Worm (Caenorhabditis elegans): ENCODE results near the gene dod-3.

dod-3 gene

DNA sequence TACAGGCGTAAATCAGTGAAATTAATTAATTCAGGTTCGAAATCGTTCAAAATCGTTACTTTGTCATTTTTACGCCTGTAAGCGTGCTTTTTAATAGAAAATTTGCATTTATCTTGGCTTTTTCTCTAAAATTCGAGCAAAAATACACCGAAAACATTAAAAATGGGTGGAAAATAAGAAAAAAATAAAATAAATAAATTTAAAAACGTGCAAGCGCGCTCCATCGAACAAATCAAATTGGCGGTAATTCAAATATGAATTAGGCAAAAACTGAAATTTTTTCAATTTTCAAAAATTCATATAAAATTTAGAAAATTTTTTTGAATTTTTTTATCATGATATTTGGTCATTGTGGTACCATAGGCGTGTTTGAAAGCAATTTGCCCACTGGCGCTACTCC, 39.2 kb downstream of the dod-3 start:
- TF ChIP-seq mcd-1 (GFP tag; IDR thresholded peaks at IDR 0.05), result peak; percentile 55; the same call in 1 of the 2 replicates

DNA sequence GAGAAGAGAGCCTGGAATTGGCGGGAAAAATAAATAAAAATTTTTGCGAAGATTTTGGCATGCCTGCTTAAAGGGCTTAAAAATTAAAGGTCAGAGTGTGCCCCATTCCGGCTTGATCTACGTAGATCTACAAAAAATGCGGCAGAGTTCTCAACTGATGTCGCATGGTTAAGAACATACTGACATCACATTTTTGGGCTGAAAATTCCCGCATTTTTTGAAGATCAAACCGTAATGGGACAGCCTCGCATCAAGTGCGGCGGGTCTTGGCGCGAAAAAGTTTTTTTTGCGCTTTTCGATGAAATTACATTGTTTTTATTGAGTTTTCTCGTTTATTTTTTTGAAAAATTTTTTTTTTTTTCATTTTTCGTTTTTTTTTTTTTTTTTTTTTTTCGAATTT, 40.0 kb downstream of the dod-3 start:
- TF ChIP-seq B0019.2 (GFP tag; conservative IDR thresholded peaks at IDR 0.05), result no peak
- TF ChIP-seq rec-8 (tag; optimal IDR thresholded peaks at IDR 0.05), result no peak
- TF ChIP-seq B0336.3 (GFP tag; IDR thresholded peaks at IDR 0.05), result no peak
- TF ChIP-seq efl-1 (GFP tag; optimal IDR thresholded peaks at IDR 0.05), result peak; percentile 58
- TF ChIP-seq F33H1.4 (GFP tag; IDR thresholded peaks at IDR 0.05), result 0 out of 2 replicates have a peak, but pooled peaks have one; percentile 26
- no peak for TF ChIP-seq lsl-1 (GFP tag; optimal IDR thresholded peaks at IDR 0.05)
- peak; percentile 67 for TF ChIP-seq madf-6 (GFP tag; IDR thresholded peaks at IDR 0.05)
- TF ChIP-seq nhr-90 (tag; optimal IDR thresholded peaks at IDR 0.05), result no peak
- TF ChIP-seq madf-10 (tag; optimal IDR thresholded peaks at IDR 0.05), result no peak
- peak; percentile 42 for TF ChIP-seq xnd-1 (tag; optimal IDR thresholded peaks at IDR 0.05)
- TF ChIP-seq akir-1 (GFP tag; optimal IDR thresholded peaks at IDR 0.05), result no peak
- TF ChIP-seq hrde-1 (tag; optimal IDR thresholded peaks at IDR 0.05; ENCODE audit: borderline replicate concordance), result no peak
- TF ChIP-seq madf-8 (GFP tag; conservative IDR thresholded peaks at IDR 0.05), result peak; percentile 45
- no peak for TF ChIP-seq nfya-2 (GFP tag; IDR thresholded peaks at IDR 0.05)

DNA sequence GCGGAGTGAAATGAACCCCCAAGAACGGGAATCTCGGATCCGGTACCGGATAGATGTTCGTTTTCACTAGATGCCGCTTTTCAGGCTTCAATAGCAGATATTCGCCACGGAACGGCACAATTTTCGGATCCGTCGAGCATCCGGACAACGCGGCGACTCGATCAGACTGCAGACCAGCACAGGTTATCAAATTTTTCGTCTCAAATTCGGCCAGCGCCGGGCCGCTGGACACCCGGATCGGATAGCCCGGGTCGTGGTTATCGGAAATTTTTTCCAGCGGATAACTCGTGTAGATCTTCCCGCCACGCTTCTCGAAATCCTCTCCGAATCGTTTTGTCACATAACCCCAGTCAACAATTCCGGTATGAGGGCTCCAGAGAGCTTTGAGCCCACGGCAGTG, 40.4 kb downstream of the dod-3 start:
- TF ChIP-seq zfh-2 (GFP tag; conservative IDR thresholded peaks at IDR 0.05) (peak; percentile 63), lin-26 (GFP tag; IDR thresholded peaks at IDR 0.05) (no peak), B0336.3 (GFP tag; IDR thresholded peaks at IDR 0.05) (no peak)

DNA sequence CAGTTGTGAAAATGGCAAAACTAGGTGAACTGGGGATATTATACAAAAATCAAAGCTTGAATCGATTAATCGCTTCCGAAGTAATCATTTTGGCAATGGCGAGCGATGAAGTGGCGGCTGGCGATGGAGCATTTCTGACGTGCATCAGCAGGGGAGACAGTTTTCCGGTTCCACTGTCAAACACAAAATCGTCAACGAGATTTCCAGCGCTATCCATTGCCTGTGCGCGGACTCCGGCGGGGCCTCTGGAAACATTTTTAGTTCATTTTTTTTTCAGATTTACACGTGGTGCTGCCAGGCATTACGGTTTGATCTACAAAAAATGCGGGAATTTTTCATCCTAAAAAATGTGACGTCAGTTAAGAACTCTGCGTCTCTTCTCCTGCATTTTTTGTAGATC, 42.3 kb downstream of the dod-3 start:
- no peak for TF ChIP-seq ets-4 (GFP tag; optimal IDR thresholded peaks at IDR 0.05)
- no peak for TF ChIP-seq madf-3 (GFP tag; IDR thresholded peaks at IDR 0.05)
- peak; percentile 63; the same call in 1 of the 2 replicates for TF ChIP-seq Y53G8AR.9 (GFP tag; conservative IDR thresholded peaks at IDR 0.05)
- TF ChIP-seq ztf-25 (GFP tag; IDR thresholded peaks at IDR 0.05), result 0 out of 2 replicates have a peak, but pooled peaks have one; percentile 60
- no peak for TF ChIP-seq madf-6 (GFP tag; IDR thresholded peaks at IDR 0.05)
- TF ChIP-seq bed-1 (GFP tag; IDR thresholded peaks at IDR 0.05), result no peak
- 0 out of 2 replicates have a peak, but pooled peaks have one; percentile 10 for TF ChIP-seq nfyb-1 (GFP tag; IDR thresholded peaks at IDR 0.05)
- no peak for TF ChIP-seq zfh-2 (GFP tag; conservative IDR thresholded peaks at IDR 0.05)
- TF ChIP-seq mxl-1 (tag; optimal IDR thresholded peaks at IDR 0.05), result no peak
- TF ChIP-seq nhr-90 (tag; optimal IDR thresholded peaks at IDR 0.05), result no peak
- TF ChIP-seq C06A6.2 (GFP tag; conservative IDR thresholded peaks at IDR 0.05), result 0 out of 2 replicates have a peak, but pooled peaks have one; percentile 14
- TF ChIP-seq D2030.7 (GFP tag; IDR thresholded peaks at IDR 0.05), result no peak
- TF ChIP-seq aptf-3 (GFP tag; IDR thresholded peaks at IDR 0.05), result no peak
- TF ChIP-seq tbx-9 (tag; optimal IDR thresholded peaks at IDR 0.05; ENCODE audit: borderline replicate concordance), result no peak
- no peak for TF ChIP-seq ceh-40 (GFP tag; IDR thresholded peaks at IDR 0.05)
- TF ChIP-seq chd-7 (tag; optimal IDR thresholded peaks at IDR 0.05), result no peak
- TF ChIP-seq atf-7 (tag; optimal IDR thresholded peaks at IDR 0.05), result no peak
- TF ChIP-seq pbrm-1 (GFP tag; IDR thresholded peaks at IDR 0.05), result no peak
- no peak for TF ChIP-seq let-607 (tag; optimal IDR thresholded peaks at IDR 0.05)
- TF ChIP-seq F55B11.4 (tag; optimal IDR thresholded peaks at IDR 0.05; ENCODE audit: borderline replicate concordance, insufficient read depth), result no peak
- no peak for TF ChIP-seq lin-40 (tag; optimal IDR thresholded peaks at IDR 0.05)
- 0 out of 2 replicates have a peak, but pooled peaks have one; percentile 5 for TF ChIP-seq Y95B8A.8 (GFP tag; IDR thresholded peaks at IDR 0.05)
- TF ChIP-seq sdz-38 (tag; optimal IDR thresholded peaks at IDR 0.05), result no peak
- TF ChIP-seq ccch-3 (GFP tag; optimal IDR thresholded peaks at IDR 0.05), result no peak
- TF ChIP-seq egl-18 (GFP tag; IDR thresholded peaks at IDR 0.05), result no peak
